Fruit fly (Drosophila melanogaster): Measurements from ENCODE around the gene sip3.
A peak's percentile ranks its signal among the peaks of the same experiment; 100 is the strongest.

DNA sequence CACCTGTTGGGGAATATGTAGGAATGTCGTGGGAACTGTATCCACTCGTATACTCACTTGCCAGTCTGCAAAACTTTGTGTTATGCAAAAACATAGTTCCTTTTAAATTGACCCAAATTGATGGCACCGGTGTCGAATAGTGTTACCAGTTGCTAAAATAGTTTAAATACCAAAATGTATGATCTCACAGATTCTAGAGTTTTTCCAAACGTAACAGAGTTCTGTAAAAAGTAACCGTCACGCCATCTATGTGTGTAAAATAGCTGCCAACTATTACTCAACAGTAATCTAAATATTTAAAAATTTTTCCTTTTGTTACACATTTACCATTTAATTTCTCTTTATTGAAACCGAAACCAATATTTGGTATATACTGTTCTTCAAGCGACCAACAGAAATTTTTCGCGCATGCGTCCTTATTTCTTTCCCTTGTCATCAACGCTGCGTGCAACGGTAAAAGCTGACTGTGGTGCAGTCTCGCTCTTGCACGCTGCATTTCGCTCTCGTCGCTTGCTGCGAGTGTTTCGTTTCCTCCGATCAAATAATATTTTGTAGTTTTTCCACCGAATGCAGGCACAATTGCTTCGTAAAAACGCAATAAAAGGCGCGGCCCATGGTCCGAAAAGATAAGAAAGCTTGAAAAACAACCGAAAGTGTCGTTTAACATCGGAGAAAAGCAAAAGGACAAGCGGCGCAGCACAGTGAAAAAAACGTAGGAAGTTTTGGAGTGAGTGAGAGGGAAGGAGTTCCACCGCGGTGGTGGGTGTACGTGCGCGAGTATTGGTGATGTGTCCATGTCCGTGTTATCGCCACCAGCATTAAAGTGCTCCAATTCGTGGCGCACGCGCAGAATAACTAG lies 40.3 kb downstream of the sip3 start, which contains the start of the genes FeCH and RhoGAP100F:
- TF ChIP-seq CG1620 (GFP tag; optimal IDR thresholded peaks at IDR 0.05) (no peak), CG7045 (GFP tag; optimal IDR thresholded peaks at IDR 0.05) (no peak), pad (GFP tag; optimal IDR thresholded peaks at IDR 0.05) (peak; percentile 4), Crg-1 (GFP tag; optimal IDR thresholded peaks at IDR 0.05) (no peak), CG5204 (GFP tag; optimal IDR thresholded peaks at IDR 0.05) (no peak), Mnt (GFP tag; optimal IDR thresholded peaks at IDR 0.05) (no peak), bab1 (GFP tag; optimal IDR thresholded peaks at IDR 0.05) (no peak), CG33017 (tag; optimal IDR thresholded peaks at IDR 0.05) (no peak), CG11617 (GFP tag; optimal IDR thresholded peaks at IDR 0.05) (no peak), toe (GFP tag; optimal IDR thresholded peaks at IDR 0.05) (no peak), tj (GFP tag; optimal IDR thresholded peaks at IDR 0.05) (no peak), Hr96 (GFP tag; optimal IDR thresholded peaks at IDR 0.05) (peak; percentile 11), Clk (GFP tag; optimal IDR thresholded peaks at IDR 0.05) (no peak), CG12768 (GFP tag; optimal IDR thresholded peaks at IDR 0.05) (no peak)

Data from whole organism, adult.